Worm (Caenorhabditis elegans): ENCODE measurements around the gene rpb-9.

DNA sequence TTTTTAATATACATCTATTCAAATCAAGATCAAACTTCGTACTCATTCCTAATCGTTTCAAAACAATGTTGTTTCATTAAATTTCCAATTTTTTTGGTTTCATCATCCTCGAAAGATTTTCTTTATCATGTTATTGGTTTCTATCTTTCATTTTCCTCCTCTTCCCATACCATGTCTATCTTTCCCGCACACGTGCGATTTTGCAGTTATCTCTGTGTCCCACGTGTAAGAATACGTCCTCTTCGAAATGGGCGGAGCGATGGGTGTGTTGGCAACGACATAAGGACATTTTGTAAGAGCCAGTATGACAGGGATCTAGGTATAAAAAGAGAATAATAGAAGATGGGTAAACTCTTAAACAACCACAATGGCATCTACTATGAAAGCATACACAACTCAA, 14.2 kb upstream of the rpb-9 start, which contains the start of gene F43H9.4:
- TF ChIP-seq klf-2 (GFP tag; conservative IDR thresholded peaks at IDR 0.05) = no peak
- no peak for TF ChIP-seq ztf-29 (GFP tag; IDR thresholded peaks at IDR 0.05)
- no peak for TF ChIP-seq ref-1 (GFP tag; conservative IDR thresholded peaks at IDR 0.05)
- TF ChIP-seq tab-1 (GFP tag; IDR thresholded peaks at IDR 0.05) = no peak
- no peak for TF ChIP-seq T22C8.4 (GFP tag; IDR thresholded peaks at IDR 0.05)
